Worm (Caenorhabditis elegans) whole organism, L4/young adult: ENCODE data around the gene Y38C1AA.19.

Experiments used
- W03F9.2 ChIP-seq: fragments of 150-350 bp; optimal IDR thresholded peaks from 2 replicates; lab custom pipeline; 2014; ENCODE audit warnings: missing biosample characterization, missing genetic modification characterization
- dao-5 ChIP-seq: sonication (generic microtip); optimal IDR thresholded peaks from 2 replicates; lab custom pipeline; 2016; ENCODE audit warnings: missing genotype, missing genetic modification characterization, moderate library complexity, missing compliant biosample characterization
- him-1 ChIP-seq: sonication (generic microtip); optimal IDR thresholded peaks from 2 replicates; lab custom pipeline; 2016; ENCODE audit warnings: missing genotype, missing genetic modification reagents, missing genetic modification characterization, missing compliant biosample characterization

DNA sequence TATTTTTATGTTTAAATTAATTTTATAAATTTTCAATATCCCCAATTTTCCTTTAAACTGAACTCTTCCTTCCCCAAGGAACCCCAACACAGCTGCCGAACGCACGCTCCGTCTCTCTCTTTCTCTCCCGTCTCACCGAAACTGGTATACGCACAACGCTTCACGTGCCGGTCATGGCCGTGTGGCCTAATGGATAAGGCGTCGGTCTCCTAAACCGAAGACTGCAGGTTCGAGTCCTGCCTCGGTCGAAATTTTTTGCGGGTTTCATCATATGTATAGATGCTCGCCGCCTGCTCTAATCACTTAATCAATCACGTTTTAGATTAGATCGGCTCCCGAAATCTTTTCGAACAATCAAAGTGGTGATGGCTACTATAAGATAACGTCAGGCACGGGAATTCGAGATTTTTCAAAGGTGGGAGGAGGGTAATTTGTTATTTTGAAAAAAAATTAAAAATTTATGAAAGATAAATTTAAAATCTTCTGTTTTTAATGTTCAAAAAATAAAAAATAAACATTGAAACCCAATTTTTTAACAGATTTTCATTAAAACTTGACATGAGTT lies 16.1 kb upstream of the Y38C1AA.19 start:
- peak; percentile 39 for TF ChIP-seq dao-5 (tag; lab: Kevin White, UChicago)
- TF ChIP-seq him-1 = peak; percentile 54
- no peak for TF ChIP-seq W03F9.2 (tag; lab: Kevin White, UChicago)
